Worm (Caenorhabditis elegans): ENCODE measurements around the gene C07B5.2.

C07B5.2 gene

ce11 chrX:9512457-9512856, 4.5 kb downstream of the C07B5.2 start:
- peak; percentile 37 for TF ChIP-seq elt-1 (tag; optimal IDR thresholded peaks at IDR 0.05; ENCODE audit: borderline replicate concordance, insufficient read depth)
- no peak for TF ChIP-seq lin-13 (tag; optimal IDR thresholded peaks at IDR 0.05)
- no peak for TF ChIP-seq blmp-1 (tag; optimal IDR thresholded peaks at IDR 0.05)
- TF ChIP-seq cnd-1 (tag; optimal IDR thresholded peaks at IDR 0.05), result no peak

- no peak for TF ChIP-seq ceh-43 (GFP tag; optimal IDR thresholded peaks at IDR 0.05)
- TF ChIP-seq sptf-1 (tag; optimal IDR thresholded peaks at IDR 0.05), result no peak
- no peak for TF ChIP-seq mls-2 (tag; optimal IDR thresholded peaks at IDR 0.05)
- TF ChIP-seq ceh-83 (GFP tag; optimal IDR thresholded peaks at IDR 0.05), result no peak
- TF ChIP-seq nhr-237 (tag; optimal IDR thresholded peaks at IDR 0.05), result no peak
- no peak for TF ChIP-seq pha-4 (tag; optimal IDR thresholded peaks at IDR 0.05)
These were observed 6.6 kb downstream of the C07B5.2 start for ce11 chrX:9510448-9510847.

ce11 chrX:9509922-9510321, 7.1 kb downstream of the C07B5.2 start:
- no peak for TF ChIP-seq sem-2 (GFP tag; optimal IDR thresholded peaks at IDR 0.05)
- TF ChIP-seq ceh-83 (GFP tag; optimal IDR thresholded peaks at IDR 0.05), result no peak
- no peak for TF ChIP-seq elt-3 (tag; optimal IDR thresholded peaks at IDR 0.05)
- TF ChIP-seq M03D4.4 (tag; optimal IDR thresholded peaks at IDR 0.05), result no peak
- TF ChIP-seq mep-1 (tag; optimal IDR thresholded peaks at IDR 0.05), result peak; percentile 42
- peak; percentile 93 for TF ChIP-seq ces-1 (GFP tag; optimal IDR thresholded peaks at IDR 0.05)
- no peak for TF ChIP-seq lsy-2 (tag; optimal IDR thresholded peaks at IDR 0.05)
- TF ChIP-seq ztf-11 (tag; optimal IDR thresholded peaks at IDR 0.05), result peak; percentile 33
- no peak for TF ChIP-seq lin-32 (GFP tag; optimal IDR thresholded peaks at IDR 0.05)
- TF ChIP-seq unc-120 (tag; optimal IDR thresholded peaks at IDR 0.05; ENCODE audit: poor library complexity, severe bottlenecking), result no peak
- TF ChIP-seq mls-2 (tag; optimal IDR thresholded peaks at IDR 0.05), result peak; percentile 49
- peak; percentile 26 for TF ChIP-seq sptf-1 (tag; optimal IDR thresholded peaks at IDR 0.05)

ce11 chrX:9509516-9509915, 7.5 kb downstream of the C07B5.2 start:
- TF ChIP-seq zip-8 (tag; optimal IDR thresholded peaks at IDR 0.05) (no peak), elt-1 (tag; optimal IDR thresholded peaks at IDR 0.05; ENCODE audit: borderline replicate concordance, insufficient read depth) (no peak), pha-4 (tag; optimal IDR thresholded peaks at IDR 0.05) (no peak), M03D4.4 (tag; optimal IDR thresholded peaks at IDR 0.05) (no peak), sem-2 (GFP tag; optimal IDR thresholded peaks at IDR 0.05) (no peak), ceh-83 (GFP tag; optimal IDR thresholded peaks at IDR 0.05) (no peak), unc-120 (tag; optimal IDR thresholded peaks at IDR 0.05; ENCODE audit: poor library complexity, severe bottlenecking) (no peak), lin-32 (GFP tag; optimal IDR thresholded peaks at IDR 0.05) (no peak), tbx-8 (GFP tag; optimal IDR thresholded peaks at IDR 0.05) (no peak), cnd-1 (tag; optimal IDR thresholded peaks at IDR 0.05) (no peak), mab-5 (tag; optimal IDR thresholded peaks at IDR 0.05) (no peak)

- TF ChIP-seq ceh-39 (tag; optimal IDR thresholded peaks at IDR 0.05) (no peak), unc-39 (tag; optimal IDR thresholded peaks at IDR 0.05) (no peak), bed-3 (GFP tag; optimal IDR thresholded peaks at IDR 0.05) (no peak), drap-1 (GFP tag; optimal IDR thresholded peaks at IDR 0.05) (no peak), pha-4 (tag; optimal IDR thresholded peaks at IDR 0.05) (no peak), unc-62 (GFP tag; optimal IDR thresholded peaks at IDR 0.05) (no peak), hlh-1 (tag; optimal IDR thresholded peaks at IDR 0.05) (no peak), nhr-2 (tag; optimal IDR thresholded peaks at IDR 0.05) (no peak), mep-1 (tag; optimal IDR thresholded peaks at IDR 0.05) (no peak), snpc-4 (tag; optimal IDR thresholded peaks at IDR 0.05) (no peak), lin-32 (GFP tag; optimal IDR thresholded peaks at IDR 0.05) (no peak), ceh-83 (GFP tag; optimal IDR thresholded peaks at IDR 0.05) (no peak), ham-2 (GFP tag; optimal IDR thresholded peaks at IDR 0.05) (no peak), nhr-76 (tag; optimal IDR thresholded peaks at IDR 0.05) (no peak), nhr-237 (tag; optimal IDR thresholded peaks at IDR 0.05) (no peak), sem-2 (GFP tag; optimal IDR thresholded peaks at IDR 0.05) (no peak), sptf-1 (tag; optimal IDR thresholded peaks at IDR 0.05) (no peak), nhr-12 (tag; optimal IDR thresholded peaks at IDR 0.05) (no peak), flh-1 (GFP tag; optimal IDR thresholded peaks at IDR 0.05) (no peak), zip-8 (tag; optimal IDR thresholded peaks at IDR 0.05) (no peak)
These were observed 8.5 kb downstream of the C07B5.2 start for ce11 chrX:9508426-9509010.

Measured in whole organism, mixed stage, embryonic.